Worm (Caenorhabditis elegans) whole organism, mixed stage, embryonic: Measurements from ENCODE around the gene hsp-16.41.

Experiments used
- elt-3 ChIP-seq: fragments of 150-350 bp; optimal IDR thresholded peaks from 2 replicates; lab custom pipeline; 2014; ENCODE audit warnings: missing biosample characterization, missing genetic modification characterization
- mab-5 ChIP-seq: fragments of 150-350 bp; optimal IDR thresholded peaks from 2 replicates; lab custom pipeline; 2014; ENCODE audit warnings: missing biosample characterization, missing genetic modification characterization
- zip-8 ChIP-seq: fragments of 150-350 bp; optimal IDR thresholded peaks from 2 replicates; lab custom pipeline; 2014; ENCODE audit warnings: missing biosample characterization, missing genetic modification characterization
- ztf-11 ChIP-seq: fragments of 150-350 bp; optimal IDR thresholded peaks from 2 replicates; lab custom pipeline; 2014; ENCODE audit warnings: missing biosample characterization, missing genetic modification characterization

DNA sequence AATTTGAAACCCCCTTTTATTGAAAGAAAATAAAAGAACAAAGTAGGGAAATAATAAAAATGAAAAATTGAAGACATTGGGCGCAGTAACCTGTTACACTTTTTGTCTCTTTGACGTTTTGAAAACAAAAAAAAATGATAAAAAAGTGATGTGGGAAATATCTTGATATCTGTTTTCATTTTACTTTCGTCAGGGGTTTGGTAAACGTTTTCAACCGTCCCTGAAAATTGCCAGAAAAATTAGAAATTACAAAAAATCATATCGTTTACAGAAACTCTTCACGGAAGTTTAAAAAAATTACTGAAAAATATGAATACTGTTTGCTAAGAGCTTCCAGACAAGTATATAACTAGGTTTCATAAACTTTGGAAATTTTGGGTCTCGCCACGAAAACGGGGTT lies 25.8 kb upstream of the hsp-16.41 start, which contains the start of gene F36H9.4:
- TF ChIP-seq zip-8 (tag; lab: Kevin White, UChicago) (no peak), elt-3 (tag; lab: Kevin White, UChicago) (no peak), ztf-11 (tag; lab: Kevin White, UChicago) (no peak), mab-5 (tag; lab: Kevin White, UChicago) (no peak)
